Worm (Caenorhabditis elegans) whole organism, L3 larva: ENCODE results near the gene pisy-1.

ENCODE experiments used
- R02D3.7 ChIP-seq: fragments of 150-350 bp; optimal IDR thresholded peaks from 2 replicates; lab custom pipeline; 2014; ENCODE audit warnings: missing biosample characterization, missing genetic modification characterization
- aly-2 ChIP-seq: fragments of 150-350 bp; optimal IDR thresholded peaks from 2 replicates; lab custom pipeline; 2014; ENCODE audit warnings: missing biosample characterization, missing genetic modification characterization
- ama-1 ChIP-seq: fragments of 150-350 bp; optimal IDR thresholded peaks from 2 replicates; lab custom pipeline; 2018
- ceh-82 ChIP-seq: fragments of 150-350 bp; optimal IDR thresholded peaks from 2 replicates; lab custom pipeline; 2014; ENCODE audit warnings: missing biosample characterization, missing genetic modification characterization
- mdl-1 ChIP-seq: fragments of 150-350 bp; optimal IDR thresholded peaks from 2 replicates; lab custom pipeline; 2014; ENCODE audit warnings: missing biosample characterization, missing genetic modification characterization
- nhr-23 ChIP-seq: fragments of 150-350 bp; optimal IDR thresholded peaks from 2 replicates; lab custom pipeline; 2014; ENCODE audit warnings: missing biosample characterization, missing genetic modification reagents, missing genetic modification characterization
- nhr-237 ChIP-seq: fragments of 150-350 bp; optimal IDR thresholded peaks from 2 replicates; lab custom pipeline; 2014; ENCODE audit warnings: missing biosample characterization, missing genetic modification characterization
- nhr-76 ChIP-seq: fragments of 150-350 bp; sonication (generic microtip); optimal IDR thresholded peaks from 5 replicates; lab custom pipeline; 2014; ENCODE audit warnings: missing biosample characterization, missing genetic modification characterization
- unc-62 ChIP-seq: fragments of 150-350 bp; sonication (generic microtip); optimal IDR thresholded peaks from 4 replicates; lab custom pipeline; 2014; ENCODE audit warnings: missing biosample characterization, missing genetic modification reagents, missing genetic modification characterization
- ztf-4 ChIP-seq: fragments of 150-350 bp; optimal IDR thresholded peaks from 2 replicates; lab custom pipeline; 2014; ENCODE audit warnings: missing biosample characterization, missing genetic modification characterization

ce11 chrII:12729952-12730351 is 8.2 kb downstream of the pisy-1 start:
- no peak for TF ChIP-seq aly-2
- TF ChIP-seq nhr-76 (tag; lab: Kevin White, UChicago) = no peak
- no peak for TF ChIP-seq nhr-23
- no peak for TF ChIP-seq ceh-82 (tag; lab: Kevin White, UChicago)
- TF ChIP-seq ztf-4 (tag; lab: Kevin White, UChicago) = no peak
- TF ChIP-seq ama-1 (lab: Kevin White, UChicago) = no peak
- no peak for TF ChIP-seq unc-62 (GFP tag; lab: Kevin White, UChicago)
- no peak for TF ChIP-seq mdl-1 (tag; lab: Kevin White, UChicago)
- TF ChIP-seq R02D3.7 = no peak
- no peak for TF ChIP-seq nhr-237
